Worm (Caenorhabditis elegans) whole organism, midembryonic: ENCODE data around the gene C33C12.11.

ENCODE experiments used
- T22C8.4 ChIP-seq: fragments of 200-800 bp; sonication (Bioruptor generic); IDR thresholded peaks from 2 replicates; pipeline ENCODE4 v1.3.6; 2022; ENCODE audit warnings: missing genetic modification characterization, missing compliant biosample characterization
- flt-1 ChIP-seq: fragments of 200-800 bp; sonication (Bioruptor generic); IDR thresholded peaks from 2 replicates; pipeline ENCODE4 v1.3.6; 2022; ENCODE audit warnings: missing genetic modification characterization, missing compliant biosample characterization
- klf-2 ChIP-seq: fragments of 200-800 bp; sonication (Bioruptor generic); conservative IDR thresholded peaks from 2 replicates; pipeline ENCODE4 v1.3.6; 2022; ENCODE audit warnings: missing genetic modification reagents, missing genetic modification characterization, missing compliant biosample characterization
- med-1 ChIP-seq: sonication (generic microtip); optimal IDR thresholded peaks from 2 replicates; lab custom pipeline; 2017; ENCODE audit warnings: missing genetic modification characterization, mild to moderate bottlenecking, missing compliant biosample characterization, antibody characterized with exemption, missing genetic modification reagents; ENCODE audit not compliant: insufficient read depth
- ref-1 ChIP-seq: fragments of 200-800 bp; sonication (Bioruptor generic); conservative IDR thresholded peaks from 2 replicates; pipeline ENCODE4 v1.3.6; 2022; ENCODE audit warnings: missing genetic modification reagents, missing genetic modification characterization, missing compliant biosample characterization
- tab-1 ChIP-seq: fragments of 200-800 bp; sonication (Bioruptor generic); IDR thresholded peaks from 2 replicates; pipeline ENCODE4 v1.3.6; 2022; ENCODE audit warnings: missing genetic modification characterization, missing compliant biosample characterization
- ztf-23 ChIP-seq: fragments of 200-800 bp; sonication (Bioruptor generic); IDR thresholded peaks from 2 replicates; pipeline ENCODE4 v1.3.6; 2022; ENCODE audit warnings: missing genetic modification reagents, missing genetic modification characterization, missing compliant biosample characterization
- ztf-29 ChIP-seq: fragments of 200-800 bp; sonication (Bioruptor generic); IDR thresholded peaks from 2 replicates; pipeline ENCODE4 v1.3.6; 2022; ENCODE audit warnings: missing genetic modification reagents, missing genetic modification characterization, missing compliant biosample characterization

DNA sequence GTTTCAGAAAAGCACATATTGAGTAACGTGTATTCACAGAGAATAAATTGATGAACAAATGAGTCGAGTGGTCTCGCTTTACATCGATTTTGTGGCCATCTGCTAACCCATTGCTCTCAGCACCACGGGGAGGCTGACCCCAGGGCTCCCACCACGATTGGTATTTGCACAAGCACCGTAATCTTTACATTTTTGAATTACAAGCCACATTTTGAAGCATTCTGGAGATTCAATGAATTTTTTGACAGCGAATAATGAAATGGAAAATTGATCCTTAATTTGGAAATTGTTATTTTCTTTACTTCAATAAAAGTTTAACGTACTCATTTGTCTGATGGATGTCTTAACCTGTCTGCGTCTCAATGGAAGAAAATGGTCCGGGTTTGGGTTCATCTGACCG lies 18.1 kb downstream of the C33C12.11 start, which contains the start of gene C40A11.6:
- TF ChIP-seq ref-1 (GFP tag; lab: Robert Waterston, UW) (no peak), klf-2 (GFP tag; lab: Robert Waterston, UW) (no peak), tab-1 (GFP tag; lab: Robert Waterston, UW) (no peak), T22C8.4 (GFP tag; lab: Robert Waterston, UW) (no peak), flt-1 (no peak), med-1 (GFP tag; lab: Kevin White, UChicago) (no peak), ztf-29 (GFP tag; lab: Robert Waterston, UW) (no peak), ztf-23 (GFP tag; lab: Robert Waterston, UW) (no peak)
